Fruit fly (Drosophila melanogaster): ENCODE results near the gene CG34305.

DNA sequence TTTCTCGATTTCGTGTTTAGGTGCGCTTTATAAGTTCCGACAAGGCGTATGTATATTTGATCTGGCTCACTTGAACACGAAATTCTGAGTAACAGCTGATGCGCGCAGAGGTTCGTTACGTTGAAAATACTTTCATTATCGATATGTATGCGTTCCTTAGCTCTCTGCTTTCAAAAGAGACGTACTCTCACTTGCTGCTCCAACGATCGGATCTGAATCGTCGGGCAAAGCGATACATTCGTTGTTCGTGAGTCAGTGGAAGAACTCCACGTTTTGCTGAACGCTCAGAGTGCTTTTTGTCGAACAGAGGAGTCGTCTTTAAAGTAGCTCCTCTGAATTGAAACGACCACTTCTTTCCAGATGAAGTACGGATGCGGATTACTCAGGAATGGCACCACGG, 45.9 kb downstream of the CG34305 start, which contains the start of gene beta-Man:
- TF ChIP-seq Myc (optimal IDR thresholded peaks at IDR 0.05) = no peak
- no peak for TF ChIP-seq insv (optimal IDR thresholded peaks at IDR 0.05)
- TF ChIP-seq ttk (optimal IDR thresholded peaks at IDR 0.05) = no peak

All from Kc167 (cell line).